Worm (Caenorhabditis elegans) whole organism, mixed stage, embryonic: ENCODE data around the gene C45G9.14.

Experiments used
- M03D4.4 ChIP-seq: sonication (generic microtip); optimal IDR thresholded peaks from 2 replicates; lab custom pipeline; 2017; ENCODE audit warnings: mild to moderate bottlenecking, missing genetic modification characterization, missing compliant biosample characterization
- bed-3 ChIP-seq: fragments of 200-800 bp; sonication (Bioruptor generic); optimal IDR thresholded peaks from 3 replicates; lab custom pipeline; 2018; ENCODE audit warnings: mild to moderate bottlenecking, missing genetic modification characterization, moderate library complexity, missing compliant biosample characterization
- blmp-1 ChIP-seq: fragments of 150-350 bp; optimal IDR thresholded peaks from 2 replicates; lab custom pipeline; 2014; ENCODE audit warnings: missing biosample characterization, missing genetic modification characterization
- ceh-39 ChIP-seq: fragments of 150-350 bp; optimal IDR thresholded peaks from 2 replicates; lab custom pipeline; 2014; ENCODE audit warnings: missing biosample characterization, missing genetic modification characterization
- ceh-43 ChIP-seq: fragments of 200-800 bp; sonication (Bioruptor generic); optimal IDR thresholded peaks from 2 replicates; lab custom pipeline; 2018; ENCODE audit warnings: mild to moderate bottlenecking, missing genetic modification characterization, moderate library complexity, missing compliant biosample characterization
- ceh-83 ChIP-seq: fragments of 200-800 bp; sonication (Bioruptor generic); optimal IDR thresholded peaks from 2 replicates; lab custom pipeline; 2018; ENCODE audit warnings: mild to moderate bottlenecking, missing genetic modification characterization, missing compliant biosample characterization
- ces-1 ChIP-seq: fragments of 150-350 bp; optimal IDR thresholded peaks from 2 replicates; lab custom pipeline; 2014; ENCODE audit warnings: missing biosample characterization, missing genetic modification reagents, missing genetic modification characterization
- cnd-1 ChIP-seq: fragments of 200-800 bp; sonication (Bioruptor generic); optimal IDR thresholded peaks from 2 replicates; lab custom pipeline; 2018; ENCODE audit warnings: mild to moderate bottlenecking, missing genetic modification characterization, missing compliant biosample characterization
- drap-1 ChIP-seq: fragments of 200-800 bp; sonication (Bioruptor generic); optimal IDR thresholded peaks from 3 replicates; lab custom pipeline; 2018; ENCODE audit warnings: mild to moderate bottlenecking, missing genetic modification characterization, missing compliant biosample characterization
- elt-1 ChIP-seq: sonication (generic microtip); optimal IDR thresholded peaks from 2 replicates; lab custom pipeline; 2017; ENCODE audit warnings: missing genetic modification characterization, mild to moderate bottlenecking, missing compliant biosample characterization, antibody characterized with exemption, moderate library complexity, borderline replicate concordance; ENCODE audit not compliant: insufficient read depth
- flh-1 ChIP-seq: fragments of 200-800 bp; sonication (Bioruptor generic); optimal IDR thresholded peaks from 2 replicates; lab custom pipeline; 2018; ENCODE audit warnings: mild to moderate bottlenecking, missing genetic modification characterization, moderate library complexity, missing compliant biosample characterization
- ham-2 ChIP-seq: fragments of 200-800 bp; sonication (Bioruptor generic); optimal IDR thresholded peaks from 2 replicates; lab custom pipeline; 2018; ENCODE audit warnings: mild to moderate bottlenecking, missing genetic modification characterization, missing compliant biosample characterization
- hlh-1 ChIP-seq: fragments of 150-350 bp; optimal IDR thresholded peaks from 2 replicates; lab custom pipeline; 2014; ENCODE audit warnings: missing biosample characterization, missing genetic modification reagents, missing genetic modification characterization
- lin-13 ChIP-seq: fragments of 150-350 bp; optimal IDR thresholded peaks from 2 replicates; lab custom pipeline; 2014; ENCODE audit warnings: missing biosample characterization, missing genetic modification characterization
- lin-32 ChIP-seq: fragments of 200-800 bp; sonication (Bioruptor generic); optimal IDR thresholded peaks from 2 replicates; lab custom pipeline; 2018; ENCODE audit warnings: mild to moderate bottlenecking, missing genetic modification characterization, missing compliant biosample characterization
- lsy-2 ChIP-seq: fragments of 150-350 bp; optimal IDR thresholded peaks from 2 replicates; lab custom pipeline; 2014; ENCODE audit warnings: missing biosample characterization, missing genetic modification characterization
- mab-5 ChIP-seq: fragments of 150-350 bp; optimal IDR thresholded peaks from 2 replicates; lab custom pipeline; 2014; ENCODE audit warnings: missing biosample characterization, missing genetic modification characterization
- mep-1 ChIP-seq: fragments of 150-350 bp; optimal IDR thresholded peaks from 2 replicates; lab custom pipeline; 2017; ENCODE audit warnings: missing biosample characterization, missing genetic modification reagents, missing genetic modification characterization, inconsistent platforms
- nhr-12 ChIP-seq: fragments of 150-350 bp; optimal IDR thresholded peaks from 2 replicates; lab custom pipeline; 2014; ENCODE audit warnings: missing biosample characterization, missing genetic modification characterization
- nhr-2 ChIP-seq: fragments of 150-350 bp; optimal IDR thresholded peaks from 2 replicates; lab custom pipeline; 2014; ENCODE audit warnings: missing biosample characterization, missing genetic modification characterization
- nhr-237 ChIP-seq: fragments of 150-350 bp; optimal IDR thresholded peaks from 2 replicates; lab custom pipeline; 2014; ENCODE audit warnings: missing biosample characterization, missing genetic modification characterization
- nhr-28 ChIP-seq: fragments of 150-350 bp; optimal IDR thresholded peaks from 2 replicates; lab custom pipeline; 2014; ENCODE audit warnings: missing biosample characterization, missing genetic modification characterization
- pha-4 ChIP-seq: fragments of 150-350 bp; optimal IDR thresholded peaks from 2 replicates; lab custom pipeline; 2018; ENCODE audit warnings: missing biosample characterization, missing genetic modification reagents, missing genetic modification characterization
- snpc-4 ChIP-seq: fragments of 150-350 bp; optimal IDR thresholded peaks from 2 replicates; lab custom pipeline; 2014; ENCODE audit warnings: missing biosample characterization, missing genetic modification characterization
- sptf-1 ChIP-seq: sonication (generic microtip); optimal IDR thresholded peaks from 2 replicates; lab custom pipeline; 2017; ENCODE audit warnings: mild to moderate bottlenecking, missing genetic modification characterization, moderate library complexity, missing compliant biosample characterization
- tbx-8 ChIP-seq: fragments of 200-800 bp; sonication (Bioruptor generic); optimal IDR thresholded peaks from 2 replicates; lab custom pipeline; 2018; ENCODE audit warnings: mild to moderate bottlenecking, missing genetic modification characterization, moderate library complexity, missing compliant biosample characterization
- unc-120 ChIP-seq: sonication (generic microtip); optimal IDR thresholded peaks from 2 replicates; lab custom pipeline; 2017; ENCODE audit warnings: missing genetic modification characterization, missing compliant biosample characterization; ENCODE audit not compliant: poor library complexity, severe bottlenecking
- unc-39 ChIP-seq: fragments of 150-350 bp; optimal IDR thresholded peaks from 2 replicates; lab custom pipeline; 2014; ENCODE audit warnings: missing biosample characterization, missing genetic modification characterization
- unc-62 ChIP-seq: fragments of 150-350 bp; optimal IDR thresholded peaks from 2 replicates; lab custom pipeline; 2014; ENCODE audit warnings: missing biosample characterization, missing genetic modification reagents, missing genetic modification characterization
- zip-8 ChIP-seq: fragments of 150-350 bp; optimal IDR thresholded peaks from 2 replicates; lab custom pipeline; 2014; ENCODE audit warnings: missing biosample characterization, missing genetic modification characterization
- ztf-11 ChIP-seq: fragments of 150-350 bp; optimal IDR thresholded peaks from 2 replicates; lab custom pipeline; 2014; ENCODE audit warnings: missing biosample characterization, missing genetic modification characterization

C45G9.14 gene

DNA sequence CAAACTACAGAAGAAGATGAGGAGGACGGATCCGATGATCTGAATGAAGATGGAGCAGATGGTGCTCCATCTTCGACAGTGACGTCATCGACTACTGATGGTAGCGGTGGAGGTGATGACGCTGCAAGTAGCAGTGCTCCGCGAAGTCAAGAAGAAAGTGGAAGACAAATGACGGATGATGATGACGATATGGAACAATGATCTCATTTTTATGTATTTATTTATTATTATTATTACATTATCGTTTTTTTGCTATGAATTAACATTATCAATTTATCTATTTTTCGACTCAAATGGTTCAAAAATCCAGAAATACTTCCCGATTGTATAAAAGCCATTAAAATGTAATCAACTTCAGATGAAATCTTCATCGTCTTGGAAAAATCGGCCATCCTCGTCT, 23.1 kb upstream of the C45G9.14 start, which contains the start of gene R144.3:
TSS of gene R144.3 (plus strand) at position 301 of the 400 bp plus-strand sequence.
- no peak for TF ChIP-seq ztf-11 (tag; lab: Kevin White, UChicago)
- TF ChIP-seq cnd-1 (tag; lab: Kevin White, UChicago): no peak
- no peak for TF ChIP-seq M03D4.4
- TF ChIP-seq unc-120 (tag; lab: Kevin White, UChicago): no peak
- TF ChIP-seq snpc-4 (tag; lab: Kevin White, UChicago): no peak
- TF ChIP-seq zip-8: no peak
- TF ChIP-seq mab-5 (tag; lab: Kevin White, UChicago): no peak
- no peak for TF ChIP-seq ceh-83 (GFP tag; lab: Kevin White, UChicago)
- no peak for TF ChIP-seq nhr-12
- no peak for TF ChIP-seq unc-62 (GFP tag; lab: Kevin White, UChicago)
- TF ChIP-seq drap-1 (GFP tag; lab: Kevin White, UChicago): no peak
- no peak for TF ChIP-seq ham-2 (GFP tag; lab: Kevin White, UChicago)
- no peak for TF ChIP-seq blmp-1 (tag; lab: Kevin White, UChicago)
- TF ChIP-seq lsy-2 (tag; lab: Kevin White, UChicago): no peak

DNA sequence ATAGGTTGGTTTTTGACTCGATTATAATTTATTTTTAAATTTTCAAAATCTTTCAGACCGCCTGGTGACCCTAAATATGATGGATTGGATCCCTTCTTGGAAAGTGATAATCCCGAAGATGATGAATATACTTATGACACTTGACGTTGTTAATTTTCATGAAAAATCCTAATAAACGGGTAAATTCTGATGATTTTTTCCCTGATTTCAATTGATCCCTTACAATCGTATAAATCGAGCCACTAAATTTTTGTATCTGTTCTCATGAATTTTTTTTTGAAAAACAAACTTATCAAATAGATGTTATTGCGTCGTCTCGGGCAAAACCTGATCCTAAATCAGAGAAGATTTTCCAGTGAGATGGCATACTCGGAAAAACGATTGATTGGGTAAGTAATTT, 21.8 kb upstream of the C45G9.14 start, which contains the start of gene R144.13:
TSS of gene R144.13 (plus strand) at position 301 of the 400 bp plus-strand sequence.
- TF ChIP-seq ceh-43 (GFP tag; lab: Kevin White, UChicago) (no peak), flh-1 (GFP tag; lab: Kevin White, UChicago) (no peak), ztf-11 (tag; lab: Kevin White, UChicago) (no peak), nhr-28 (tag; lab: Kevin White, UChicago) (no peak), pha-4 (no peak), snpc-4 (tag; lab: Kevin White, UChicago) (no peak), unc-39 (tag; lab: Kevin White, UChicago) (no peak), bed-3 (GFP tag; lab: Kevin White, UChicago) (no peak), ces-1 (no peak)

DNA sequence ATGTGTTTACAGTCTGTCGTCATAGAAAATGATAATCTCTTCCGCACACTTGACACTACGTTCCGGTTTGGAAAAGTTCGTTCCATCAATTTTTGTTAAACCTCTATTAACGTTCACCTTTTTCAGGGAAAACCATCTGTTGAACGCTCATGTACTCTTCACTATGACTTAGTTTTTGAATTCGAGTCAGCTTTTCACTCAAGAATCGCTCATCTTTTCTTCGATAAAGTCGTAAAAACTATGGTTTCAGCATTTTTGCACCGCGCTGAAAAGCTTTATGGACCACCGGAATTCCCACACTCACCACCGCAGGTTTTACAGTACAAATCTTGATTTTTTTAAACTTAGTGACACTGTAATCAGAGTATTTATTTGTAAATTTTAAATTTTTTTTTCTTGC, 21.2 kb upstream of the C45G9.14 start:
- TF ChIP-seq lin-13 (tag; lab: Kevin White, UChicago) (no peak), nhr-237 (tag; lab: Kevin White, UChicago) (no peak), mep-1 (tag; lab: Kevin White, UChicago) (no peak), M03D4.4 (no peak)

DNA sequence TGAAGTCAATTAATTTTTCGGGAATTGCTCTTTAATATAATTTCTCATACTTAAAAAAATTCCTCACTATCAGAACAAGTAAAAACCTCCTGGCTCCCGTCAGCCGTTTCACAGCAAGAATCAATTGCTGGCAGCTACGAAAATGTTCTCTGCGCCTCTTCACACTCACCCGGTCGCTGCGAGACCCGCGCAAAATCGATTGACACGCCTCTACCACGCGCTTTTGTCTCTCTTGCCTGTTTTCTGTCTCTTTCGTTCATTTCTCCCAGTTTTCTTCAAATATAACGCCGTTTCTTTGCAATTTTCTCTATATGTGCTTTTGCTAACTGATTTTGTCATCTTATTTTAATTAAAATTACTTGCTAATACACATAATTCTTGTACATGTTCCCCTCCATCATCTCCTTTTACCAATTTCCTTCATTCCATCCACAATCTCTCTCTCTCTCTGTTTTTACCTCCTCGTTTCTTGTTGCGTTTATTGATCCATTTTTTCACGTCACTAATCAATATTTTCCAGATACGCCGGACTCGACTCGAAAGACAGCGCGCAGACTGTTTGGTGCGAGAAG, 20.3 kb upstream of the C45G9.14 start, which contains the start of gene pcf-11:
TSS of gene pcf-11 (plus strand) at position 522 of the 572 bp plus-strand sequence.
- no peak for TF ChIP-seq unc-39 (tag; lab: Kevin White, UChicago)
- TF ChIP-seq blmp-1 (tag; lab: Kevin White, UChicago): no peak
- TF ChIP-seq mep-1 (tag; lab: Kevin White, UChicago): peak; percentile 1
- TF ChIP-seq unc-120 (tag; lab: Kevin White, UChicago): peak; percentile 13
- peak; percentile 70 for TF ChIP-seq ceh-83 (GFP tag; lab: Kevin White, UChicago)
- peak; percentile 3 for TF ChIP-seq unc-62 (GFP tag; lab: Kevin White, UChicago)
- TF ChIP-seq ceh-39 (tag; lab: Kevin White, UChicago): peak; percentile 84
- TF ChIP-seq lsy-2 (tag; lab: Kevin White, UChicago): peak; percentile 23
- no peak for TF ChIP-seq nhr-28 (tag; lab: Kevin White, UChicago)
- peak; percentile 27 for TF ChIP-seq ham-2 (GFP tag; lab: Kevin White, UChicago)
- no peak for TF ChIP-seq ceh-43 (GFP tag; lab: Kevin White, UChicago)
- peak; percentile 61 for TF ChIP-seq hlh-1 (tag; lab: Kevin White, UChicago)
- TF ChIP-seq ces-1: peak; percentile 43
- peak; percentile 14 for TF ChIP-seq lin-32 (GFP tag; lab: Kevin White, UChicago)

DNA sequence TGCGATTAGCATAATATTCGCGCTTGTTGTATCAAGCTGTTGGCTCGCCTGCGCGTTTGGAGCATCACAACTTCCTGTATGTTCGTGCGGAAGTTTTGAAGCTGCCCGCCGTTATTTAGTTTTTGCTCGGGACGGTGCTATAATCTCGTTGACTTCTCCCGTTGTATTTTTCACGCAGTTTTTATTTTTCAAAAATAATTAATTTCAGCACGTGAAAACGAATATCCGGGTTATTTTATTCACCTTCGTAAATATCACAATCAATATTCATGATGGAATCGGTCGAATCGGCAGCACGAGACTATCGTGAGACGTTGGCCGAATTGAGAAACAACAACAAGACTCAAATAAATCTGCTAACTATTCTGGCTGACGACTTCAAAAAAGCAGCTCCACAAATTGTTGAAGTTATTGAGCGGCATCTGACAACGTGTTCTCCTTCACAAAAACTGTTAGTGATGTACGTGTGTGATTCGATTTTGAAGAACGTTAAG, 19.6 kb upstream of the C45G9.14 start:
- TF ChIP-seq unc-62 (GFP tag; lab: Kevin White, UChicago): no peak
- no peak for TF ChIP-seq ztf-11 (tag; lab: Kevin White, UChicago)
- no peak for TF ChIP-seq lin-13 (tag; lab: Kevin White, UChicago)

DNA sequence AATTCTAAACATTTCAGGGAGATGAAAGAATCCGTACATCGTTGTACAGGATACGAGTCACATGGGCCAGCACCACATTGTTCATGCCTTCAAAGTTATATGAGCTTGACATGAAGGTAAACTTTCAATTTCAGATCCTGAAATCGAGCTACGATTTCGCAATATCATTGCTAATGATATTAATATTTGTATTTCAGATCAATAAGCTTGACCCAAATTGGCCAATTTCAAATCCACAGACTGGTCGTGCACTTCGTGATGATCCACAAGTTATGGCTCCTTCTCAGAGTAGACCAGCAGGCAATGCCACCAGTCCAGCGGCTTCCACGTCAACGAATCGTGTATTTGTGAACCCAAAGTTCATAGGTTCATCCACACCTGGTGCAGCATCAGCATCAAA, 18.4 kb upstream of the C45G9.14 start:
- TF ChIP-seq sptf-1 (tag; lab: Kevin White, UChicago) (no peak), nhr-28 (tag; lab: Kevin White, UChicago) (no peak), ztf-11 (tag; lab: Kevin White, UChicago) (no peak), nhr-2 (tag; lab: Kevin White, UChicago) (no peak), tbx-8 (GFP tag; lab: Kevin White, UChicago) (no peak), elt-1 (tag; lab: Kevin White, UChicago) (no peak), lsy-2 (tag; lab: Kevin White, UChicago) (no peak), pha-4 (no peak), hlh-1 (tag; lab: Kevin White, UChicago) (no peak), drap-1 (GFP tag; lab: Kevin White, UChicago) (no peak), cnd-1 (tag; lab: Kevin White, UChicago) (no peak), lin-13 (tag; lab: Kevin White, UChicago) (no peak), nhr-12 (no peak)
